Worm (Caenorhabditis elegans): ENCODE data around the gene C25F6.8.

C25F6.8 gene

ce11 chrX:5447381-5447780 is 660 bp upstream of the C25F6.8 start:
- TF ChIP-seq sem-2 (GFP tag; optimal IDR thresholded peaks at IDR 0.05) (no peak), nhr-76 (tag; optimal IDR thresholded peaks at IDR 0.05) (no peak), nhr-28 (tag; optimal IDR thresholded peaks at IDR 0.05) (no peak), elt-3 (tag; optimal IDR thresholded peaks at IDR 0.05) (no peak), tbx-8 (GFP tag; optimal IDR thresholded peaks at IDR 0.05) (no peak), flh-1 (GFP tag; optimal IDR thresholded peaks at IDR 0.05) (no peak), nhr-2 (tag; optimal IDR thresholded peaks at IDR 0.05) (no peak), mep-1 (tag; optimal IDR thresholded peaks at IDR 0.05) (no peak)

ce11 chrX:5450773-5451447 is 2.9 kb downstream of the C25F6.8 start, which contains the start of gene C25F6.6:
C25F6.6 (minus strand) TSS chrX:5450823.
- no peak for TF ChIP-seq ceh-83 (GFP tag; optimal IDR thresholded peaks at IDR 0.05)
- TF ChIP-seq bed-3 (GFP tag; optimal IDR thresholded peaks at IDR 0.05): no peak
- no peak for TF ChIP-seq tbx-8 (GFP tag; optimal IDR thresholded peaks at IDR 0.05)
- TF ChIP-seq mep-1 (tag; optimal IDR thresholded peaks at IDR 0.05): no peak
- TF ChIP-seq zip-8 (tag; optimal IDR thresholded peaks at IDR 0.05): no peak
- TF ChIP-seq elt-1 (tag; optimal IDR thresholded peaks at IDR 0.05; ENCODE audit: borderline replicate concordance, insufficient read depth): no peak
- TF ChIP-seq elt-3 (tag; optimal IDR thresholded peaks at IDR 0.05): no peak
- TF ChIP-seq unc-39 (tag; optimal IDR thresholded peaks at IDR 0.05): no peak
- TF ChIP-seq cnd-1 (tag; optimal IDR thresholded peaks at IDR 0.05): no peak
- no peak for TF ChIP-seq ceh-43 (GFP tag; optimal IDR thresholded peaks at IDR 0.05)
- TF ChIP-seq nhr-12 (tag; optimal IDR thresholded peaks at IDR 0.05): no peak

ce11 chrX:5451706-5452105 is 3.7 kb downstream of the C25F6.8 start:
- TF ChIP-seq M03D4.4 (tag; optimal IDR thresholded peaks at IDR 0.05) (no peak), snpc-4 (tag; optimal IDR thresholded peaks at IDR 0.05) (no peak), ztf-11 (tag; optimal IDR thresholded peaks at IDR 0.05) (no peak), lin-13 (tag; optimal IDR thresholded peaks at IDR 0.05) (no peak), nhr-12 (tag; optimal IDR thresholded peaks at IDR 0.05) (no peak), flh-1 (GFP tag; optimal IDR thresholded peaks at IDR 0.05) (no peak), unc-62 (GFP tag; optimal IDR thresholded peaks at IDR 0.05) (no peak), lin-32 (GFP tag; optimal IDR thresholded peaks at IDR 0.05) (no peak), unc-39 (tag; optimal IDR thresholded peaks at IDR 0.05) (no peak), hlh-1 (tag; optimal IDR thresholded peaks at IDR 0.05) (no peak), blmp-1 (tag; optimal IDR thresholded peaks at IDR 0.05) (no peak), bed-3 (GFP tag; optimal IDR thresholded peaks at IDR 0.05) (no peak), mep-1 (tag; optimal IDR thresholded peaks at IDR 0.05) (no peak), pha-4 (tag; optimal IDR thresholded peaks at IDR 0.05) (no peak), ces-1 (GFP tag; optimal IDR thresholded peaks at IDR 0.05) (no peak), nhr-2 (tag; optimal IDR thresholded peaks at IDR 0.05) (no peak), sptf-1 (tag; optimal IDR thresholded peaks at IDR 0.05) (no peak)

- TF ChIP-seq snpc-4 (tag; optimal IDR thresholded peaks at IDR 0.05) (no peak), sem-2 (GFP tag; optimal IDR thresholded peaks at IDR 0.05) (no peak), zip-8 (tag; optimal IDR thresholded peaks at IDR 0.05) (no peak), ceh-83 (GFP tag; optimal IDR thresholded peaks at IDR 0.05) (no peak), nhr-76 (tag; optimal IDR thresholded peaks at IDR 0.05) (no peak), sptf-1 (tag; optimal IDR thresholded peaks at IDR 0.05) (no peak), lsy-2 (tag; optimal IDR thresholded peaks at IDR 0.05) (no peak), ces-1 (GFP tag; optimal IDR thresholded peaks at IDR 0.05) (no peak), ham-2 (GFP tag; optimal IDR thresholded peaks at IDR 0.05) (no peak)
Measured at ce11 chrX:5455107-5455506, 7.1 kb downstream of the C25F6.8 start.

- TF ChIP-seq nhr-2 (tag; optimal IDR thresholded peaks at IDR 0.05) (no peak), cnd-1 (tag; optimal IDR thresholded peaks at IDR 0.05) (no peak), hlh-1 (tag; optimal IDR thresholded peaks at IDR 0.05) (no peak), flh-1 (GFP tag; optimal IDR thresholded peaks at IDR 0.05) (no peak), nhr-76 (tag; optimal IDR thresholded peaks at IDR 0.05) (no peak), ham-2 (GFP tag; optimal IDR thresholded peaks at IDR 0.05) (no peak), unc-62 (GFP tag; optimal IDR thresholded peaks at IDR 0.05) (no peak), nhr-28 (tag; optimal IDR thresholded peaks at IDR 0.05) (no peak), unc-120 (tag; optimal IDR thresholded peaks at IDR 0.05; ENCODE audit: poor library complexity, severe bottlenecking) (no peak), ceh-43 (GFP tag; optimal IDR thresholded peaks at IDR 0.05) (no peak), mls-2 (tag; optimal IDR thresholded peaks at IDR 0.05) (no peak), sem-2 (GFP tag; optimal IDR thresholded peaks at IDR 0.05) (no peak), M03D4.4 (tag; optimal IDR thresholded peaks at IDR 0.05) (no peak), elt-3 (tag; optimal IDR thresholded peaks at IDR 0.05) (no peak), lsy-2 (tag; optimal IDR thresholded peaks at IDR 0.05) (no peak), mab-5 (tag; optimal IDR thresholded peaks at IDR 0.05) (no peak), bed-3 (GFP tag; optimal IDR thresholded peaks at IDR 0.05) (no peak), sptf-1 (tag; optimal IDR thresholded peaks at IDR 0.05) (no peak), ceh-83 (GFP tag; optimal IDR thresholded peaks at IDR 0.05) (no peak)
Measured at ce11 chrX:5457184-5457583, 9.1 kb downstream of the C25F6.8 start.
